Worm (Caenorhabditis elegans) whole organism, young adult: ENCODE results near the gene fog-2.

Source experiments
- B0261.1 ChIP-seq: sonication (generic microtip); optimal IDR thresholded peaks from 2 replicates; lab custom pipeline; 2016; ENCODE audit warnings: mild to moderate bottlenecking, missing genetic modification characterization, moderate library complexity, missing compliant biosample characterization
- F10E7.11 ChIP-seq: sonication (generic microtip); optimal IDR thresholded peaks from 2 replicates; lab custom pipeline; 2017; ENCODE audit warnings: mild to moderate bottlenecking, missing genetic modification characterization, moderate library complexity, missing compliant biosample characterization
- F39B2.1 ChIP-seq: fragments of 200-800 bp; sonication (Bioruptor generic); IDR thresholded peaks from 2 replicates; pipeline ENCODE4 v1.3.6; 2022; ENCODE audit warnings: missing genetic modification reagents, missing genetic modification characterization, missing compliant biosample characterization
- F49E8.2 ChIP-seq: sonication (generic microtip); optimal IDR thresholded peaks from 3 replicates; lab custom pipeline; 2017; ENCODE audit warnings: missing genetic modification characterization, mild to moderate bottlenecking, missing compliant biosample characterization, antibody characterized with exemption, moderate library complexity; ENCODE audit not compliant: insufficient read depth
- F57A8.1 ChIP-seq: fragments of 200-800 bp; sonication (Bioruptor generic); optimal IDR thresholded peaks from 2 replicates; lab custom pipeline; 2018; ENCODE audit warnings: mild to moderate bottlenecking, missing genetic modification characterization, moderate library complexity, missing compliant biosample characterization
- K12H6.12 ChIP-seq: fragments of 200-800 bp; sonication (Bioruptor generic); optimal IDR thresholded peaks from 2 replicates; lab custom pipeline; 2018; ENCODE audit warnings: mild to moderate bottlenecking, missing genetic modification characterization, missing compliant biosample characterization
- Y53G8AR.9 ChIP-seq: fragments of 200-800 bp; sonication (Bioruptor generic); conservative IDR thresholded peaks from 2 replicates; pipeline ENCODE4 v1.3.6; 2022; ENCODE audit warnings: missing genetic modification reagents, missing genetic modification characterization, missing compliant biosample characterization
- Y56A3A.18 ChIP-seq: fragments of 200-800 bp; sonication (Bioruptor generic); IDR thresholded peaks from 2 replicates; pipeline ENCODE4 v1.3.6; 2022; ENCODE audit warnings: missing genetic modification reagents, missing genetic modification characterization, missing compliant biosample characterization
- Y67H2A.10 ChIP-seq: fragments of 200-800 bp; sonication (Bioruptor generic); conservative IDR thresholded peaks from 2 replicates; pipeline ENCODE4 v1.3.6; 2022; ENCODE audit warnings: missing genetic modification reagents, missing genetic modification characterization, missing compliant biosample characterization
- Y95B8A.8 ChIP-seq: fragments of 200-800 bp; sonication (Bioruptor generic); IDR thresholded peaks from 2 replicates; pipeline ENCODE4 v1.3.6; 2022; ENCODE audit warnings: missing genetic modification reagents, missing genetic modification characterization, missing compliant biosample characterization
- ZK185.1 ChIP-seq: sonication (generic microtip); optimal IDR thresholded peaks from 2 replicates; lab custom pipeline; 2016; ENCODE audit warnings: mild to moderate bottlenecking, missing genetic modification characterization, missing compliant biosample characterization; ENCODE audit not compliant: poor library complexity, severe bottlenecking
- akir-1 ChIP-seq: fragments of 200-800 bp; sonication (Bioruptor generic); optimal IDR thresholded peaks from 2 replicates; lab custom pipeline; 2018; ENCODE audit warnings: mild to moderate bottlenecking, missing genetic modification characterization, moderate library complexity, missing compliant biosample characterization
- ama-1 ChIP-seq, 3 experiments: fragments of 150-350 bp in 1 of 3; sonication (generic microtip) in 2 of 3; optimal IDR thresholded peaks; 2 replicates each; lab custom pipeline; 2014 to 2018; ENCODE audit warnings: missing biosample characterization in 2 of 3, missing genetic modification characterization in 2 of 3, missing genetic modification reagents in 2 of 3
- attf-3 ChIP-seq: fragments of 200-800 bp; sonication (Bioruptor generic); conservative IDR thresholded peaks from 2 replicates; pipeline ENCODE4 v1.3.6; 2022; ENCODE audit warnings: missing genetic modification reagents, missing genetic modification characterization, missing compliant biosample characterization
- bed-2 ChIP-seq: fragments of 200-800 bp; sonication (Bioruptor generic); IDR thresholded peaks from 2 replicates; pipeline ENCODE4 v1.3.6; 2022; ENCODE audit warnings: missing genetic modification reagents, missing genetic modification characterization, missing compliant biosample characterization
- ceh-100 ChIP-seq: fragments of 200-800 bp; sonication (Bioruptor generic); IDR thresholded peaks from 2 replicates; pipeline ENCODE4 v1.3.6; 2022; ENCODE audit warnings: missing genetic modification reagents, missing genetic modification characterization, missing compliant biosample characterization
- ceh-91 ChIP-seq: fragments of 200-800 bp; sonication (Bioruptor generic); IDR thresholded peaks from 2 replicates; pipeline ENCODE4 v1.3.6; 2022; ENCODE audit warnings: missing genetic modification reagents, missing genetic modification characterization, missing compliant biosample characterization
- dpff-1 ChIP-seq: sonication (generic microtip); optimal IDR thresholded peaks from 2 replicates; lab custom pipeline; 2017; ENCODE audit warnings: mild to moderate bottlenecking, missing genetic modification characterization, missing compliant biosample characterization
- egl-18 ChIP-seq: fragments of 200-800 bp; sonication (Bioruptor generic); IDR thresholded peaks from 2 replicates; pipeline ENCODE4 v1.3.6; 2022; ENCODE audit warnings: missing genetic modification reagents, missing genetic modification characterization, missing compliant biosample characterization
- him-1 ChIP-seq: sonication (generic microtip); optimal IDR thresholded peaks from 2 replicates; lab custom pipeline; 2016; ENCODE audit warnings: missing genotype, missing genetic modification reagents, missing genetic modification characterization, missing compliant biosample characterization
- hlh-12 ChIP-seq: sonication (generic microtip); optimal IDR thresholded peaks from 2 replicates; lab custom pipeline; 2016; ENCODE audit warnings: missing genetic modification characterization, missing compliant biosample characterization
- hrde-1 ChIP-seq: sonication (generic microtip); optimal IDR thresholded peaks from 2 replicates; lab custom pipeline; 2016; ENCODE audit warnings: missing genetic modification characterization, mild to moderate bottlenecking, missing compliant biosample characterization, moderate library complexity, missing genotype, missing genetic modification reagents, borderline replicate concordance
- let-526 ChIP-seq: fragments of 200-800 bp; sonication (Bioruptor generic); IDR thresholded peaks from 2 replicates; pipeline ENCODE4 v1.3.6; 2022; ENCODE audit warnings: missing genetic modification reagents, missing genetic modification characterization, missing compliant biosample characterization
- let-607 ChIP-seq, 2 experiments: fragments of 200-800 bp in 1 of 2; sonication (Bioruptor generic) in 1 of 2; sonication (generic microtip) in 1 of 2; optimal IDR thresholded peaks; 2 replicates each; lab custom pipeline; 2016 to 2018; ENCODE audit warnings: mild to moderate bottlenecking in 2 of 2, missing compliant biosample characterization in 2 of 2, missing genetic modification characterization in 2 of 2, moderate library complexity in 2 of 2, missing genotype in 1 of 2
- lin-26 ChIP-seq: fragments of 200-800 bp; sonication (Bioruptor generic); IDR thresholded peaks from 2 replicates; pipeline ENCODE4 v1.3.6; 2022; ENCODE audit warnings: missing genetic modification reagents, missing genetic modification characterization, missing compliant biosample characterization
- lin-40 ChIP-seq: sonication (generic microtip); optimal IDR thresholded peaks from 2 replicates; lab custom pipeline; 2016; ENCODE audit warnings: missing genetic modification characterization, mild to moderate bottlenecking, missing compliant biosample characterization, missing genotype, missing genetic modification reagents
- lir-1 ChIP-seq: fragments of 200-800 bp; sonication (Bioruptor generic); conservative IDR thresholded peaks from 2 replicates; pipeline ENCODE4 v1.3.6; 2022; ENCODE audit warnings: missing genetic modification reagents, missing genetic modification characterization, missing compliant biosample characterization
- lsy-27 ChIP-seq: sonication (generic microtip); optimal IDR thresholded peaks from 2 replicates; lab custom pipeline; 2017; ENCODE audit warnings: missing genetic modification characterization, mild to moderate bottlenecking, missing compliant biosample characterization, antibody characterized with exemption, missing genotype, borderline replicate concordance; ENCODE audit not compliant: insufficient read depth
- madf-6 ChIP-seq: fragments of 200-800 bp; sonication (Bioruptor generic); IDR thresholded peaks from 2 replicates; pipeline ENCODE4 v1.3.6; 2022; ENCODE audit warnings: missing genetic modification reagents, missing genetic modification characterization, missing compliant biosample characterization
- madf-8 ChIP-seq: fragments of 200-800 bp; sonication (Bioruptor generic); conservative IDR thresholded peaks from 2 replicates; pipeline ENCODE4 v1.3.6; 2022; ENCODE audit warnings: missing genetic modification reagents, missing genetic modification characterization, missing compliant biosample characterization
- mes-4 ChIP-seq: sonication (generic microtip); optimal IDR thresholded peaks from 2 replicates; lab custom pipeline; 2016; ENCODE audit warnings: missing genotype, missing genetic modification characterization, missing compliant biosample characterization
- mxl-1 ChIP-seq: sonication (generic microtip); optimal IDR thresholded peaks from 2 replicates; lab custom pipeline; 2016; ENCODE audit warnings: missing genetic modification characterization, missing compliant biosample characterization
- nfya-1 ChIP-seq: sonication (generic microtip); optimal IDR thresholded peaks from 2 replicates; lab custom pipeline; 2017; ENCODE audit warnings: antibody characterized with exemption, missing compliant biosample characterization, missing genetic modification characterization, borderline replicate concordance; ENCODE audit not compliant: insufficient read depth
- nfya-2 ChIP-seq: fragments of 200-800 bp; sonication (Bioruptor generic); IDR thresholded peaks from 2 replicates; pipeline ENCODE4 v1.3.6; 2022; ENCODE audit warnings: missing genetic modification reagents, missing genetic modification characterization, missing compliant biosample characterization
- nhr-179 ChIP-seq: sonication (generic microtip); optimal IDR thresholded peaks from 2 replicates; lab custom pipeline; 2016; ENCODE audit warnings: mild to moderate bottlenecking, missing genetic modification characterization, missing compliant biosample characterization
- nhr-90 ChIP-seq: sonication (generic microtip); optimal IDR thresholded peaks from 2 replicates; lab custom pipeline; 2016; ENCODE audit warnings: missing genotype, mild to moderate bottlenecking, missing genetic modification characterization, missing compliant biosample characterization
- pbrm-1 ChIP-seq: fragments of 200-800 bp; sonication (Bioruptor generic); IDR thresholded peaks from 2 replicates; pipeline ENCODE4 v1.3.6; 2022; ENCODE audit warnings: missing genetic modification reagents, missing genetic modification characterization, missing compliant biosample characterization
- rpc-1 ChIP-seq, 2 experiments: fragments of 150-350 bp in 1 of 2; sonication (generic microtip) in 1 of 2; optimal IDR thresholded peaks; 2 replicates each; lab custom pipeline; 2014 to 2018; ENCODE audit warnings: missing biosample characterization in 1 of 2, missing genetic modification characterization in 1 of 2, missing genetic modification reagents in 1 of 2, missing genotype in 1 of 2
- sea-2 ChIP-seq: fragments of 200-800 bp; sonication (Bioruptor generic); IDR thresholded peaks from 2 replicates; pipeline ENCODE4 v1.3.6; 2022; ENCODE audit warnings: missing genetic modification characterization, missing compliant biosample characterization
- snpc-1.3 ChIP-seq: sonication (generic microtip); optimal IDR thresholded peaks from 2 replicates; lab custom pipeline; 2017; ENCODE audit warnings: missing genetic modification characterization, mild to moderate bottlenecking, missing compliant biosample characterization, antibody characterized with exemption, moderate library complexity, missing genotype, missing genetic modification reagents; ENCODE audit not compliant: insufficient read depth
- snpc-3.4 ChIP-seq: sonication (generic microtip); optimal IDR thresholded peaks from 2 replicates; lab custom pipeline; 2017; ENCODE audit warnings: missing genetic modification characterization, mild to moderate bottlenecking, missing compliant biosample characterization, antibody characterized with exemption, moderate library complexity, missing genotype, missing genetic modification reagents
- tbp1 ChIP-seq: fragments of 200-800 bp; sonication (Bioruptor generic); optimal IDR thresholded peaks from 2 replicates; lab custom pipeline; 2018; ENCODE audit warnings: mild to moderate bottlenecking, missing genetic modification characterization, missing compliant biosample characterization
- unc-130 ChIP-seq: sonication (generic microtip); optimal IDR thresholded peaks from 2 replicates; lab custom pipeline; 2016; ENCODE audit warnings: missing genetic modification reagents, missing genetic modification characterization, missing compliant biosample characterization
- xnd-1 ChIP-seq: sonication (generic microtip); optimal IDR thresholded peaks from 2 replicates; lab custom pipeline; 2016; ENCODE audit warnings: missing genotype, missing genetic modification reagents, missing genetic modification characterization, missing compliant biosample characterization
- ztf-18 ChIP-seq: sonication (generic microtip); optimal IDR thresholded peaks from 2 replicates; lab custom pipeline; 2016; ENCODE audit warnings: missing genotype, mild to moderate bottlenecking, missing genetic modification characterization, missing compliant biosample characterization
- ztf-22 ChIP-seq: fragments of 200-800 bp; sonication (Bioruptor generic); optimal IDR thresholded peaks from 2 replicates; lab custom pipeline; 2018; ENCODE audit warnings: mild to moderate bottlenecking, missing genetic modification characterization, moderate library complexity, missing compliant biosample characterization
- ztf-28 ChIP-seq: fragments of 200-800 bp; sonication (Bioruptor generic); IDR thresholded peaks from 2 replicates; pipeline ENCODE4 v1.3.6; 2022; ENCODE audit warnings: missing genetic modification reagents, missing genetic modification characterization, missing compliant biosample characterization

fog-2 gene

ce11 chrV:20234439-20234838 is 35.4 kb downstream of the fog-2 start (continued):
- no peak for TF ChIP-seq Y67H2A.10 (GFP tag; lab: Robert Waterston, UW)
- TF ChIP-seq K12H6.12 (tag; lab: Kevin White, UChicago), result no peak
- TF ChIP-seq Y56A3A.18 (GFP tag; lab: Robert Waterston, UW), result no peak
- no peak for TF ChIP-seq snpc-1.3
- no peak for TF ChIP-seq nfya-1 (tag; lab: Kevin White, UChicago)
- no peak for TF ChIP-seq nhr-90 (tag; lab: Kevin White, UChicago)
- TF ChIP-seq ama-1 (optimal IDR thresholded peaks at IDR 0.05; lab: Kevin White, UChicago), result no peak
- TF ChIP-seq ama-1 (GFP tag; optimal IDR thresholded peaks at IDR 0.05; lab: Kevin White, UChicago), result no peak
- 0 out of 2 replicates have a peak, but pooled peaks have one; percentile 14 for TF ChIP-seq pbrm-1 (GFP tag; lab: Robert Waterston, UW)
- TF ChIP-seq madf-6, result peak; percentile 34; the same call in 1 of the 2 replicates
- TF ChIP-seq ceh-91, result no peak
- no peak for TF ChIP-seq let-607 (tag; optimal IDR thresholded peaks at IDR 0.05; lab: Kevin White, UChicago)
- TF ChIP-seq snpc-3.4 (tag; lab: Kevin White, UChicago), result no peak
- TF ChIP-seq hrde-1, result no peak
- no peak for TF ChIP-seq lir-1 (GFP tag; lab: Robert Waterston, UW)
- TF ChIP-seq ztf-28 (GFP tag; lab: Robert Waterston, UW), result no peak
- TF ChIP-seq rpc-1 (optimal IDR thresholded peaks at IDR 0.05; lab: Kevin White, UChicago), result no peak
- peak; percentile 51 for TF ChIP-seq rpc-1 (tag; optimal IDR thresholded peaks at IDR 0.05; lab: Kevin White, UChicago)
- no peak for TF ChIP-seq ZK185.1
- TF ChIP-seq F49E8.2 (tag; lab: Kevin White, UChicago), result no peak
- no peak for TF ChIP-seq mes-4 (tag; lab: Kevin White, UChicago)
- TF ChIP-seq sea-2, result no peak
- peak; percentile 65 for TF ChIP-seq tbp1
- TF ChIP-seq let-526, result no peak
- peak; percentile 45; the same call in 1 of the 2 replicates for TF ChIP-seq Y53G8AR.9 (GFP tag; lab: Robert Waterston, UW)
- TF ChIP-seq him-1 (tag; lab: Kevin White, UChicago), result peak; percentile 3
- no peak for TF ChIP-seq ztf-18 (tag; lab: Kevin White, UChicago)
- TF ChIP-seq akir-1 (GFP tag; lab: Kevin White, UChicago), result no peak
- no peak for TF ChIP-seq bed-2 (GFP tag; lab: Robert Waterston, UW)
- no peak for TF ChIP-seq Y95B8A.8 (GFP tag; lab: Robert Waterston, UW)
- TF ChIP-seq F10E7.11 (tag; lab: Kevin White, UChicago), result no peak
- no peak for TF ChIP-seq egl-18
- TF ChIP-seq xnd-1 (tag; lab: Kevin White, UChicago), result no peak
- TF ChIP-seq hlh-12, result no peak
- peak; percentile 63; the same call in 1 of the 2 replicates for TF ChIP-seq F39B2.1 (GFP tag; lab: Robert Waterston, UW)

- TF ChIP-seq attf-3 (no peak), lin-26 (GFP tag; lab: Robert Waterston, UW) (no peak), madf-8 (GFP tag; lab: Robert Waterston, UW) (no peak), egl-18 (no peak), F57A8.1 (no peak), lsy-27 (tag; lab: Kevin White, UChicago) (no peak), nfya-2 (GFP tag; lab: Robert Waterston, UW) (no peak), unc-130 (GFP tag; lab: Kevin White, UChicago) (no peak), dpff-1 (no peak), nhr-179 (tag; lab: Kevin White, UChicago) (no peak), ama-1 (optimal IDR thresholded peaks at IDR 0.05; lab: Kevin White, UChicago) (no peak), ama-1 (GFP tag; optimal IDR thresholded peaks at IDR 0.05; lab: Kevin White, UChicago) (no peak), B0261.1 (no peak), lin-40 (no peak), sea-2 (no peak), ceh-100 (GFP tag; lab: Robert Waterston, UW) (no peak), xnd-1 (tag; lab: Kevin White, UChicago) (no peak), mxl-1 (tag; lab: Kevin White, UChicago) (no peak), ztf-22 (GFP tag; lab: Kevin White, UChicago) (no peak)
Observed at ce11 chrV:20235231-20235630, 36.2 kb downstream of the fog-2 start.
